Fruit fly (Drosophila melanogaster) whole organism, embryonic: ENCODE results near the gene Ing3.

ENCODE experiments used
- Atf-2 ChIP-seq: fragments of 200-800 bp; sonication (Bioruptor generic); optimal IDR thresholded peaks from 2 replicates; lab custom pipeline; 2016; ENCODE audit warnings: missing biosample characterization, missing genetic modification characterization
- Bteb2 ChIP-seq: fragments of 200-800 bp; sonication (Bioruptor generic); optimal IDR thresholded peaks from 2 replicates; lab custom pipeline; 2016; ENCODE audit warnings: missing biosample characterization, missing genetic modification characterization
- CG11093 ChIP-seq: fragments of 200-800 bp; sonication (Bioruptor generic); IDR thresholded peaks from 3 replicates; pipeline ENCODE4 v1.3.6; 2022; ENCODE audit warnings: missing biosample characterization, missing genetic modification characterization
- CG12299 ChIP-seq: fragments of 200-800 bp; sonication (Bioruptor generic); optimal IDR thresholded peaks from 2 replicates; lab custom pipeline; 2018; ENCODE audit warnings: missing biosample characterization, mild to moderate bottlenecking, missing genetic modification characterization
- CG12659 ChIP-seq: fragments of 200-800 bp; sonication (Bioruptor generic); optimal IDR thresholded peaks from 3 replicates; lab custom pipeline; 2017; ENCODE audit warnings: mild to moderate bottlenecking, missing biosample characterization, missing genetic modification reagents, missing genetic modification characterization
- CG13296 ChIP-seq: fragments of 200-800 bp; sonication (Bioruptor generic); optimal IDR thresholded peaks from 3 replicates; lab custom pipeline; 2018; ENCODE audit warnings: missing biosample characterization, mild to moderate bottlenecking, missing genetic modification characterization
- CG14441 ChIP-seq: fragments of 200-800 bp; sonication (Bioruptor generic); IDR thresholded peaks from 2 replicates; pipeline ENCODE4 v1.3.6; 2022; ENCODE audit warnings: missing biosample characterization, missing genetic modification characterization
- CG14710 ChIP-seq: fragments of 200-800 bp; sonication (Bioruptor generic); optimal IDR thresholded peaks from 3 replicates; lab custom pipeline; 2019; ENCODE audit warnings: missing biosample characterization, mild to moderate bottlenecking, missing genetic modification characterization, moderate library complexity
- CG15479 ChIP-seq: fragments of 200-800 bp; sonication (Bioruptor generic); optimal IDR thresholded peaks from 3 replicates; lab custom pipeline; 2019; ENCODE audit warnings: missing biosample characterization, mild to moderate bottlenecking, missing genetic modification characterization, moderate library complexity
- CG1647 ChIP-seq: fragments of 200-800 bp; sonication (Bioruptor generic); optimal IDR thresholded peaks from 3 replicates; lab custom pipeline; 2016; ENCODE audit warnings: missing biosample characterization, missing genetic modification characterization
- CG16779 ChIP-seq: fragments of 200-800 bp; sonication (Bioruptor generic); IDR thresholded peaks from 2 replicates; pipeline ENCODE4 v1.3.6; 2022; ENCODE audit warnings: missing biosample characterization, missing genetic modification characterization
- CG18476 ChIP-seq: fragments of 200-800 bp; sonication (Bioruptor generic); optimal IDR thresholded peaks from 2 replicates; lab custom pipeline; 2016; ENCODE audit warnings: missing biosample characterization, mild to moderate bottlenecking, missing genetic modification characterization
- CG18619 ChIP-seq: fragments of 200-800 bp; sonication (Bioruptor generic); optimal IDR thresholded peaks from 3 replicates; lab custom pipeline; 2017; ENCODE audit warnings: missing biosample characterization, mild to moderate bottlenecking, missing genetic modification characterization
- CG18764 ChIP-seq: fragments of 200-800 bp; sonication (Bioruptor generic); optimal IDR thresholded peaks from 3 replicates; lab custom pipeline; 2016; ENCODE audit warnings: missing biosample characterization, missing genetic modification characterization
- CG2116 ChIP-seq: fragments of 200-800 bp; sonication (Bioruptor generic); optimal IDR thresholded peaks from 3 replicates; lab custom pipeline; 2018; ENCODE audit warnings: missing biosample characterization, mild to moderate bottlenecking, missing genetic modification characterization
- CG2129 ChIP-seq: fragments of 200-800 bp; sonication (Bioruptor generic); IDR thresholded peaks from 2 replicates; pipeline ENCODE4 v1.3.6; 2022; ENCODE audit warnings: missing biosample characterization, missing genetic modification characterization; ENCODE audit not compliant: partially characterized antibody
- CG2199 ChIP-seq: fragments of 200-800 bp; sonication (Bioruptor generic); IDR thresholded peaks from 3 replicates; pipeline ENCODE4 v1.3.6; 2022; ENCODE audit warnings: missing biosample characterization, missing genetic modification characterization
- CG2202 ChIP-seq: fragments of 200-800 bp; sonication (Bioruptor generic); optimal IDR thresholded peaks from 2 replicates; lab custom pipeline; 2018; ENCODE audit warnings: missing biosample characterization, mild to moderate bottlenecking, missing genetic modification characterization
- CG2678 ChIP-seq: fragments of 200-800 bp; sonication (Bioruptor generic); optimal IDR thresholded peaks from 3 replicates; lab custom pipeline; 2019; ENCODE audit warnings: missing biosample characterization, mild to moderate bottlenecking, missing genetic modification characterization, moderate library complexity
- CG2875 ChIP-seq: fragments of 200-800 bp; sonication (Bioruptor generic); optimal IDR thresholded peaks from 2 replicates; lab custom pipeline; 2017; ENCODE audit warnings: missing biosample characterization, mild to moderate bottlenecking, missing genetic modification characterization, missing genetic modification reagents
- CG32532 ChIP-seq: fragments of 200-800 bp; sonication (Bioruptor generic); IDR thresholded peaks from 2 replicates; pipeline ENCODE4 v1.3.6; 2022; ENCODE audit warnings: missing biosample characterization, missing genetic modification characterization
- CG5245 ChIP-seq: fragments of 200-800 bp; sonication (Bioruptor generic); optimal IDR thresholded peaks from 3 replicates; lab custom pipeline; 2016; ENCODE audit warnings: missing biosample characterization, missing genetic modification characterization
- CG7928 ChIP-seq: fragments of 200-800 bp; sonication (Bioruptor generic); optimal IDR thresholded peaks from 2 replicates; lab custom pipeline; 2017; ENCODE audit warnings: missing biosample characterization, mild to moderate bottlenecking, missing genetic modification characterization
- CG8290 ChIP-seq, 3 experiments: fragments of 200-800 bp; sonication (Bioruptor generic); optimal IDR thresholded peaks; 2 replicates each; lab custom pipeline; 2016 to 2019; ENCODE audit warnings: missing biosample characterization in 3 of 3, missing genetic modification characterization in 3 of 3, mild to moderate bottlenecking in 2 of 3, moderate library complexity in 1 of 3
- CG9437 ChIP-seq: fragments of 200-800 bp; sonication (Bioruptor generic); optimal IDR thresholded peaks from 2 replicates; lab custom pipeline; 2018; ENCODE audit warnings: missing biosample characterization, mild to moderate bottlenecking, missing genetic modification characterization
- CG9609 ChIP-seq: fragments of 200-800 bp; sonication (Bioruptor generic); optimal IDR thresholded peaks from 3 replicates; lab custom pipeline; 2016; ENCODE audit warnings: missing biosample characterization, missing genetic modification characterization
- CG9932 ChIP-seq: fragments of 200-800 bp; sonication (Bioruptor generic); IDR thresholded peaks from 2 replicates; pipeline ENCODE4 v1.3.6; 2022; ENCODE audit warnings: missing biosample characterization, missing genetic modification characterization
- Doc2 ChIP-seq: fragments of 200-800 bp; sonication (Bioruptor generic); IDR thresholded peaks from 2 replicates; pipeline ENCODE4 v1.3.6; 2022; ENCODE audit warnings: missing biosample characterization, missing genetic modification characterization
- H15 ChIP-seq: fragments of 200-800 bp; sonication (Bioruptor generic); IDR thresholded peaks from 3 replicates; pipeline ENCODE4 v1.3.6; 2022; ENCODE audit warnings: missing biosample characterization, missing genetic modification characterization
- HmgZ ChIP-seq: fragments of 200-800 bp; sonication (Bioruptor generic); optimal IDR thresholded peaks from 2 replicates; lab custom pipeline; 2018; ENCODE audit warnings: missing biosample characterization, mild to moderate bottlenecking, missing genetic modification characterization
- Hmr ChIP-seq: fragments of 200-800 bp; sonication (Bioruptor generic); optimal IDR thresholded peaks from 3 replicates; lab custom pipeline; 2017; ENCODE audit warnings: mild to moderate bottlenecking, missing biosample characterization, missing genetic modification reagents, missing genetic modification characterization
- Hsf ChIP-seq: fragments of 200-800 bp; sonication (Bioruptor generic); optimal IDR thresholded peaks from 3 replicates; lab custom pipeline; 2016; ENCODE audit warnings: missing biosample characterization, missing genetic modification characterization
- Meics ChIP-seq: fragments of 200-800 bp; sonication (Bioruptor generic); optimal IDR thresholded peaks from 2 replicates; lab custom pipeline; 2017; ENCODE audit warnings: missing biosample characterization, mild to moderate bottlenecking, missing genetic modification characterization
- NK7.1 ChIP-seq: fragments of 200-800 bp; sonication (Bioruptor generic); optimal IDR thresholded peaks from 3 replicates; lab custom pipeline; 2016; ENCODE audit warnings: missing biosample characterization, missing genetic modification characterization
- Nf-YA ChIP-seq: fragments of 200-800 bp; sonication (Bioruptor generic); IDR thresholded peaks from 2 replicates; pipeline ENCODE4 v1.3.6; 2022; ENCODE audit warnings: missing biosample characterization, missing genetic modification characterization
- Poxn ChIP-seq: fragments of 200-800 bp; sonication (Bioruptor generic); IDR thresholded peaks from 2 replicates; pipeline ENCODE4 v1.3.6; 2022; ENCODE audit warnings: missing biosample characterization, missing genetic modification characterization
- Rx ChIP-seq: fragments of 200-800 bp; sonication (Bioruptor generic); IDR thresholded peaks from 2 replicates; pipeline ENCODE4 v1.3.6; 2022; ENCODE audit warnings: missing biosample characterization, missing genetic modification characterization
- Stat92E ChIP-seq, 3 experiments: fragments of >200 bp in 2 of 3; fragments of 200-800 bp in 1 of 3; sonication (Bioruptor generic) in 1 of 3; optimal IDR thresholded peaks; 2 replicates each; lab custom pipeline; 2017 to 2019; ENCODE audit warnings: missing biosample characterization in 3 of 3, missing genetic modification characterization in 3 of 3, mild to moderate bottlenecking in 1 of 3, moderate library complexity in 1 of 3
- Xrp1 ChIP-seq: fragments of 200-800 bp; sonication (Bioruptor generic); IDR thresholded peaks from 2 replicates; pipeline ENCODE4 v1.3.6; 2022; ENCODE audit warnings: missing biosample characterization, missing genetic modification characterization
- aop ChIP-seq: fragments of 200-800 bp; sonication (Bioruptor generic); IDR thresholded peaks from 2 replicates; pipeline ENCODE4 v1.3.6; 2022; ENCODE audit warnings: missing biosample characterization, missing genetic modification characterization
- ash1 ChIP-seq: fragments of 200-800 bp; sonication (Bioruptor generic); optimal IDR thresholded peaks from 2 replicates; lab custom pipeline; 2018; ENCODE audit warnings: missing biosample characterization, mild to moderate bottlenecking, missing genetic modification characterization
- ato ChIP-seq: fragments of 200-800 bp; sonication (Bioruptor generic); IDR thresholded peaks from 2 replicates; pipeline ENCODE4 v1.3.6; 2022; ENCODE audit warnings: missing biosample characterization, missing genetic modification characterization; ENCODE audit not compliant: partially characterized antibody
- danr ChIP-seq: fragments of 200-800 bp; sonication (Bioruptor generic); IDR thresholded peaks from 2 replicates; pipeline ENCODE4 v1.3.6; 2022; ENCODE audit warnings: missing biosample characterization, missing genetic modification characterization
- gem ChIP-seq: fragments of 200-800 bp; sonication (Bioruptor generic); optimal IDR thresholded peaks from 2 replicates; lab custom pipeline; 2019; ENCODE audit warnings: missing biosample characterization, mild to moderate bottlenecking, missing genetic modification characterization, moderate library complexity
- pan ChIP-seq, 4 experiments: fragments of >200 bp in 3 of 4; fragments of 200-800 bp in 1 of 4; sonication (Bioruptor generic) in 1 of 4; optimal IDR thresholded peaks in 3 of 4; IDR thresholded peaks in 1 of 4; 2 replicates each; pipeline versions ENCODE4 v1.3.6 to Lab custom; 2017 to 2022; ENCODE audit warnings: missing biosample characterization in 2 of 4, missing genetic modification characterization in 2 of 4, mixed read lengths in 1 of 4
- schlank ChIP-seq: fragments of 200-800 bp; sonication (Bioruptor generic); optimal IDR thresholded peaks from 2 replicates; lab custom pipeline; 2018; ENCODE audit warnings: missing biosample characterization, mild to moderate bottlenecking, missing genetic modification characterization
- sisA ChIP-seq: fragments of 200-800 bp; sonication (Bioruptor generic); IDR thresholded peaks from 2 replicates; pipeline ENCODE4 v1.3.6; 2022; ENCODE audit warnings: missing biosample characterization, missing genetic modification characterization
- so ChIP-seq: fragments of 200-800 bp; sonication (Bioruptor generic); IDR thresholded peaks from 3 replicates; pipeline ENCODE4 v1.3.6; 2022; ENCODE audit warnings: missing biosample characterization, missing genetic modification characterization
- sug ChIP-seq: fragments of 200-800 bp; optimal IDR thresholded peaks from 2 replicates; lab custom pipeline; 2019; ENCODE audit warnings: missing biosample characterization, mild to moderate bottlenecking, missing genetic modification characterization, moderate library complexity
- z ChIP-seq: fragments of 200-800 bp; sonication (Bioruptor generic); IDR thresholded peaks from 3 replicates; pipeline ENCODE4 v1.3.6; 2022; ENCODE audit warnings: missing biosample characterization, missing genetic modification characterization
- zfh1 ChIP-seq: fragments of 200-800 bp; sonication (Bioruptor generic); IDR thresholded peaks from 3 replicates; pipeline ENCODE4 v1.3.6; 2022; ENCODE audit warnings: missing biosample characterization, missing genetic modification characterization

Ing3 gene

DNA sequence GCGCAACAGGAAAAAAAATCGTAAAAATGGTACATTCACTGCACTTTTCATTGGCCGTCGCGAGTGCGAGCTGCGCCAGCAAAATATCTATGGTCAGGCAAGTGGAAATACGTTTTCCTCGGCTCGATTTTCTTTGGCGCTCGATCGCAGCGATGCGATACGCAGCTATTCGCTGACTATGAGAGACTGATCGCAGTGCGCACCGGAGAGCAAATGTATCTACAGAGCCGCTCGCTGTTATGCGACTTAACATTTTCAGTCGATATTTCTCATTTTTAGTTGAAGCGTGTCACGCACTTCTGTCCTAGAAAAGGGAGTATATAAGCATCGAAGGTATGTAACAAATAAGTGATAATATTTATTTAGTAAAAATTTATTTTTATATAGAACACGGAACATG, 18.2 kb downstream of the Ing3 start, which contains the start of gene wgn (continued):
- TF ChIP-seq sug (tag; lab: Kevin White, UChicago) (no peak), Stat92E (GFP tag; optimal IDR thresholded peaks at IDR 0.05; lab: Kevin White, UChicago) (no peak), CG2129 (GFP tag; lab: Robert Waterston, UW) (peak; percentile 74), HmgZ (peak; percentile 4), ash1 (GFP tag; lab: Kevin White, UChicago) (no peak), CG16779 (no peak), CG2199 (GFP tag; lab: Robert Waterston, UW) (peak; percentile 93), CG12659 (GFP tag; lab: Kevin White, UChicago) (no peak), NK7.1 (GFP tag; lab: Kevin White, UChicago) (no peak), pan (optimal IDR thresholded peaks at IDR 0.05; lab: Kevin White, UChicago) (no peak), pan (GFP tag; optimal IDR thresholded peaks at IDR 0.05 in 1 of 2, IDR thresholded peaks at IDR 0.05 in 1 of 2) (peak in 1 of 2 experiments; percentile 35), CG7928 (GFP tag; lab: Kevin White, UChicago) (no peak), CG11093 (GFP tag; lab: Robert Waterston, UW) (no peak), CG18619 (no peak), CG18764 (no peak), CG8290 (GFP tag; optimal IDR thresholded peaks at IDR 0.05; lab: Kevin White, UChicago) (no peak), CG8290 (tag; optimal IDR thresholded peaks at IDR 0.05; lab: Kevin White, UChicago) (peak in 1 of 2 experiments; percentile 41), Rx (GFP tag; lab: Robert Waterston, UW) (no peak), CG12299 (no peak), Hmr (GFP tag; lab: Kevin White, UChicago) (no peak), ato (peak; percentile 13; the same call in 1 of the 2 replicates), CG32532 (GFP tag; lab: Robert Waterston, UW) (peak; percentile 33; the same call in 1 of the 2 replicates), zfh1 (GFP tag; lab: Robert Waterston, UW) (0 out of 3 replicates have a peak, but pooled peaks have one; percentile 27), so (GFP tag; lab: Robert Waterston, UW) (0 out of 3 replicates have a peak, but pooled peaks have one; percentile 10), Atf-2 (no peak), CG15479 (GFP tag; lab: Kevin White, UChicago) (no peak), CG9437 (GFP tag; lab: Kevin White, UChicago) (no peak), CG14441 (GFP tag; lab: Robert Waterston, UW) (no peak), Xrp1 (GFP tag; lab: Robert Waterston, UW) (no peak), Nf-YA (GFP tag; lab: Robert Waterston, UW) (no peak), CG2875 (GFP tag; lab: Kevin White, UChicago) (no peak), CG14710 (tag; lab: Kevin White, UChicago) (no peak), Poxn (no peak), schlank (no peak), CG2202 (tag; lab: Kevin White, UChicago) (no peak), aop (GFP tag; lab: Robert Waterston, UW) (no peak), CG18476 (GFP tag; lab: Kevin White, UChicago) (no peak), CG2678 (no peak), CG9932 (GFP tag; lab: Robert Waterston, UW) (no peak), Doc2 (GFP tag; lab: Robert Waterston, UW) (no peak), CG1647 (no peak), Meics (GFP tag; lab: Kevin White, UChicago) (no peak), CG2116 (no peak), Bteb2 (GFP tag; lab: Kevin White, UChicago) (no peak), danr (GFP tag; lab: Robert Waterston, UW) (no peak), sisA (GFP tag; lab: Robert Waterston, UW) (no peak), H15 (no peak), CG13296 (no peak), CG5245 (GFP tag; lab: Kevin White, UChicago) (no peak), Hsf (GFP tag; lab: Kevin White, UChicago) (no peak), gem (no peak), z (no peak), CG9609 (GFP tag; lab: Kevin White, UChicago) (no peak)
